Worm (Caenorhabditis elegans) whole organism, L1 larva: ENCODE results near the gene C25F9.4.

Experiments
- Y116A8C.19 ChIP-seq: sonication (generic microtip); optimal IDR thresholded peaks from 2 replicates; lab custom pipeline; 2016; ENCODE audit warnings: missing compliant biosample characterization, missing genetic modification characterization, borderline replicate concordance
- aha-1 ChIP-seq: fragments of 150-350 bp; optimal IDR thresholded peaks from 2 replicates; lab custom pipeline; 2014; ENCODE audit warnings: missing biosample characterization, missing genetic modification characterization
- aly-2 ChIP-seq: fragments of 150-350 bp; optimal IDR thresholded peaks from 2 replicates; lab custom pipeline; 2014; ENCODE audit warnings: missing biosample characterization, missing genetic modification characterization
- ceh-90 ChIP-seq: sonication (generic microtip); optimal IDR thresholded peaks from 2 replicates; lab custom pipeline; 2016; ENCODE audit warnings: missing genetic modification characterization, missing compliant biosample characterization
- egl-13 ChIP-seq: sonication (generic microtip); optimal IDR thresholded peaks from 2 replicates; lab custom pipeline; 2016; ENCODE audit warnings: missing genotype, missing genetic modification reagents, missing genetic modification characterization, missing compliant biosample characterization
- grh-1 ChIP-seq: fragments of 200-800 bp; sonication (Bioruptor generic); IDR thresholded peaks from 2 replicates; pipeline ENCODE4 v1.3.6; 2022; ENCODE audit warnings: missing genetic modification reagents, missing genetic modification characterization, missing compliant biosample characterization
- hlh-17 ChIP-seq: fragments of 200-800 bp; sonication (Bioruptor generic); optimal IDR thresholded peaks from 2 replicates; lab custom pipeline; 2018; ENCODE audit warnings: missing genetic modification characterization, mild to moderate bottlenecking, missing compliant biosample characterization, moderate library complexity, borderline replicate concordance
- hlh-4 ChIP-seq: sonication (generic microtip); optimal IDR thresholded peaks from 2 replicates; lab custom pipeline; 2016; ENCODE audit warnings: mild to moderate bottlenecking, missing genetic modification characterization, missing compliant biosample characterization
- irx-1 ChIP-seq: sonication (generic microtip); optimal IDR thresholded peaks from 2 replicates; lab custom pipeline; 2016; ENCODE audit warnings: missing genetic modification characterization, missing compliant biosample characterization
- lin-14 ChIP-seq: fragments of 200-800 bp; sonication (Bioruptor generic); optimal IDR thresholded peaks from 2 replicates; lab custom pipeline; 2018; ENCODE audit warnings: mild to moderate bottlenecking, missing genetic modification characterization, moderate library complexity, missing compliant biosample characterization
- lin-39 ChIP-seq: fragments of 150-350 bp; optimal IDR thresholded peaks from 2 replicates; lab custom pipeline; 2014; ENCODE audit warnings: missing biosample characterization, missing genetic modification reagents, missing genetic modification characterization
- mef-2 ChIP-seq: fragments of 150-350 bp; optimal IDR thresholded peaks from 2 replicates; lab custom pipeline; 2014; ENCODE audit warnings: missing biosample characterization, missing genetic modification characterization
- nhr-237 ChIP-seq: fragments of 150-350 bp; optimal IDR thresholded peaks from 2 replicates; lab custom pipeline; 2014; ENCODE audit warnings: missing biosample characterization, missing genetic modification characterization
- nhr-77 ChIP-seq: fragments of 150-350 bp; optimal IDR thresholded peaks from 2 replicates; lab custom pipeline; 2014; ENCODE audit warnings: missing biosample characterization, missing genetic modification characterization
- nhr-85 ChIP-seq: sonication (generic microtip); peaks from one replicate; lab custom pipeline; 2016; ENCODE audit warnings: missing genetic modification characterization, inconsistent platforms, missing compliant biosample characterization
- snu-23 ChIP-seq: sonication (generic microtip); optimal IDR thresholded peaks from 2 replicates; lab custom pipeline; 2016; ENCODE audit warnings: missing genetic modification characterization, missing compliant biosample characterization
- sptf-1 ChIP-seq: fragments of 150-350 bp; optimal IDR thresholded peaks from 2 replicates; lab custom pipeline; 2014; ENCODE audit warnings: missing biosample characterization, missing genetic modification characterization
- swsn-7 ChIP-seq: sonication (generic microtip); optimal IDR thresholded peaks from 2 replicates; lab custom pipeline; 2016; ENCODE audit warnings: missing genetic modification characterization, missing compliant biosample characterization
- xbp-1 ChIP-seq: sonication (generic microtip); optimal IDR thresholded peaks from 2 replicates; lab custom pipeline; 2016; ENCODE audit warnings: missing genetic modification characterization, missing compliant biosample characterization
- ztf-4 ChIP-seq: fragments of 150-350 bp; optimal IDR thresholded peaks from 2 replicates; lab custom pipeline; 2014; ENCODE audit warnings: missing biosample characterization, missing genetic modification characterization

Gene C25F9.4

DNA sequence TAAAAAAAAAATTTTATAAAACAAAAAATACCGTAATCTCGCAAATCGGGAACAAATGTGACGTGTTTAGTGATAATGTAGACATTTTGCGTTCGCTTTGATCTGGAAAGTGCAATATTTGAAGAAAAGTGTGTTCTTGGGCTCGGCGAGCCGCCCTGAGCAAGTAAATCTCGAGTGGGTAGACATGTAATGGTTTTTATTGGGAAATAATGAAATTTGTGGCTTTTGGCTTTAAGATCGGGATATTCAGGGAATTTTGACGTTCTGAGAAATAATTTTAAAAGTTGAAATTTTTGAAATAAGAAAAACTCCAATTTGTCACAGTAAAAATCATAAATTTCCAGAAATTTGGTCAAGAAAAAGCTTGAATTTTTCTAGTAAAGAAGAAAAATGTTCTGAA lies 53.8 kb downstream of the C25F9.4 start, which contains the start of gene C14B4.2:
Gene C14B4.2, minus strand, starts transcription at position 101 of the 400 bp plus-strand sequence.
- TF ChIP-seq ztf-4 (tag; lab: Kevin White, UChicago) (no peak), hlh-17 (no peak), lin-14 (GFP tag; lab: Kevin White, UChicago) (no peak), hlh-4 (no peak), xbp-1 (tag; lab: Kevin White, UChicago) (no peak), nhr-85 (no peak), Y116A8C.19 (no peak), nhr-77 (tag; lab: Kevin White, UChicago) (no peak), irx-1 (tag; lab: Kevin White, UChicago) (no peak), ceh-90 (tag; lab: Kevin White, UChicago) (no peak), sptf-1 (no peak), grh-1 (GFP tag; lab: Robert Waterston, UW) (no peak), aly-2 (no peak), lin-39 (tag; lab: Kevin White, UChicago) (no peak), egl-13 (tag; lab: Kevin White, UChicago) (no peak), snu-23 (GFP tag; lab: Kevin White, UChicago) (no peak), swsn-7 (tag; lab: Kevin White, UChicago) (no peak), nhr-237 (no peak), aha-1 (tag; lab: Kevin White, UChicago) (no peak), mef-2 (tag; lab: Kevin White, UChicago) (no peak)
